Fruit fly (Drosophila melanogaster): ENCODE measurements around the gene CG10657.

dm6 chr3L:12469684-12470083 is 27.3 kb downstream of the CG10657 start, which contains the start of gene CG32102:
- no peak for TF ChIP-seq cic (GFP tag; optimal IDR thresholded peaks at IDR 0.05)
- no peak for TF ChIP-seq kay (GFP tag; ENCODE audit: borderline replicate concordance)
- TF ChIP-seq bab1 (GFP tag; optimal IDR thresholded peaks at IDR 0.05): no peak
- no peak for TF ChIP-seq toe (GFP tag; optimal IDR thresholded peaks at IDR 0.05)
- TF ChIP-seq CG33017 (tag; optimal IDR thresholded peaks at IDR 0.05): no peak
- TF ChIP-seq CG14711 (tag; optimal IDR thresholded peaks at IDR 0.05): no peak
- TF ChIP-seq Crg-1 (GFP tag; optimal IDR thresholded peaks at IDR 0.05): no peak
- TF ChIP-seq pad (GFP tag; optimal IDR thresholded peaks at IDR 0.05): no peak
- TF ChIP-seq Mnt (GFP tag; optimal IDR thresholded peaks at IDR 0.05): no peak
